Worm (Caenorhabditis elegans): ENCODE measurements around the gene Y82E9BR.22.

Gene Y82E9BR.22

DNA sequence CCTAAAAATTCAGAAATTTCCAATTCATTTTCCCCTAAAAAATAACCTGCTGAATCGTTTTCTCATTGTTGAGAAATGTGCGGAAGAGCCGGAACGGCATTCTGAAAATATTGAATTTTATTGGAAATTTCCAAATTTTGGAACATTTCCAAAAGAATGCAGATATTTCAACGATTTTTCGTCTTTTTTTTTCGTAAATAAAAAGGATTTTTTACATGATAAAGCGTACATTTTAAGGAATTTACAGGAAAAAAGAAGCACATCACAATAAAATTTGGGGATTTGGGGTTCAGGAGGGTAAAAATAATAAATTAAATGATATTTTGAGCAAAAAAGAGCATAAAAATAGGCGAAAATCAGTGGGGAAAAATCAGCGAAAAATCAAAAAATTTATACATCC lies at the start of gene Y82E9BR.22:
TSS of gene Y82E9BR.22 (minus strand) at position 101 of the 400 bp plus-strand sequence.
- TF ChIP-seq nhr-71 (tag; optimal IDR thresholded peaks at IDR 0.05) (no peak), tlp-1 (tag; optimal IDR thresholded peaks at IDR 0.05) (no peak), zip-4 (GFP tag; optimal IDR thresholded peaks at IDR 0.05) (no peak), mab-9 (GFP tag; IDR thresholded peaks at IDR 0.05) (no peak), pqm-1 (tag; optimal IDR thresholded peaks at IDR 0.05) (no peak), vab-15 (tag; optimal IDR thresholded peaks at IDR 0.05) (no peak), nhr-20 (tag; optimal IDR thresholded peaks at IDR 0.05) (no peak), elt-3 (tag; optimal IDR thresholded peaks at IDR 0.05) (no peak), dsc-1 (tag; optimal IDR thresholded peaks at IDR 0.05) (no peak), pag-3 (tag; optimal IDR thresholded peaks at IDR 0.05; ENCODE audit: borderline replicate concordance, insufficient read depth) (no peak), efl-1 (optimal IDR thresholded peaks at IDR 0.05) (no peak), efl-1 (GFP tag; optimal IDR thresholded peaks at IDR 0.05 in 1 of 2) (no peak)

DNA sequence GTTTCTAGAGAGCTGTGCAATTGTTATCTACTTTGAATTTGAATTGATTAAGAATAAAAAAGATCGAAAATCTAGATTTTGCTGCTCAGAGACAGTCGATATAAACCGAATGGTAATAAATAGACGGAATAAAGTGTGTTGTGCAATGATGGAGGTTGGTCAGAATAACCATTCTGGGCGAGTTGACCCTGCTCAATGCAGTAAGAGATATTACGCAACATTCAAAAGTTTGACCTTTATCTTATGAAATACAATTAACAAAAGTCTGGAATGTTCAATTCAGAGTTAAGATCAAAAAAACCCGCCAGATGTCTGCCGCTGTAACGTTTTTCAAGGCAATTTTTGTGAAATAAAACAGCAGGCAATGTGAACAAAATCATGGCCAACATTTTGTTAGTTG lies 47.8 kb upstream of the Y82E9BR.22 start:
- TF ChIP-seq C16A3.4 (tag; optimal IDR thresholded peaks at IDR 0.05) (no peak), elt-2 (tag; optimal IDR thresholded peaks at IDR 0.05) (no peak), blmp-1 (tag; optimal IDR thresholded peaks at IDR 0.05) (no peak), lin-39 (tag; optimal IDR thresholded peaks at IDR 0.05) (no peak), ets-5 (GFP tag; IDR thresholded peaks at IDR 0.05) (no peak), sup-37 (GFP tag; optimal IDR thresholded peaks at IDR 0.05) (no peak), fos-1 (tag; optimal IDR thresholded peaks at IDR 0.05) (no peak), hlh-17 (GFP tag; optimal IDR thresholded peaks at IDR 0.05; ENCODE audit: borderline replicate concordance) (no peak), lin-14 (GFP tag; optimal IDR thresholded peaks at IDR 0.05) (no peak), zag-1 (tag; optimal IDR thresholded peaks at IDR 0.05) (no peak), nhr-19 (GFP tag; conservative IDR thresholded peaks at IDR 0.05) (no peak)

DNA sequence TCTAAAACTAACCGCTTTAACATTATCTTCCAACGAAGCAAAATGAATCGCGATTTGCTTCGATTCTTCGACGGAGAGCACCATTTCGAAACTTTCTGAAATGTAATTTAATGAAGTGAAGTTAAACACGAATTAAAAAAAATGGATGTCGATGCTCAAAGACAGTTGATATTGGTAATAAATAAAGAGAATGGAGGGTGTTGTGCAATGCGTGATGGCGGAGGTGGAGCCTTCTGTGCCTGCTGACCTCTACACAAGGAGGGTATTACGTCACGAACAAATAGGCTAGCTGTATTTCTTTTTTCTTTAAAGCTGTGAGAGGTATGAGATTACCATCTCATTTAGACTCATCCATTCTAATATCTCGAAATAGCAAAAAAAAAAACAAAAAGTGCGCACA lies 46.6 kb upstream of the Y82E9BR.22 start, which contains the start of gene Y82E9BR.17:
TSS of gene Y82E9BR.17 (minus strand) at position 101 of the 400 bp plus-strand sequence.
- TF ChIP-seq pag-3 (tag; optimal IDR thresholded peaks at IDR 0.05; ENCODE audit: borderline replicate concordance, insufficient read depth) (no peak), isw-1 (GFP tag; IDR thresholded peaks at IDR 0.05) (no peak), ceh-82 (tag; optimal IDR thresholded peaks at IDR 0.05) (no peak), snpc-4 (tag; optimal IDR thresholded peaks at IDR 0.05) (no peak), hlh-4 (tag; optimal IDR thresholded peaks at IDR 0.05) (no peak), nhr-237 (tag; optimal IDR thresholded peaks at IDR 0.05) (no peak), ztf-11 (tag; optimal IDR thresholded peaks at IDR 0.05) (no peak), ets-5 (GFP tag; IDR thresholded peaks at IDR 0.05) (no peak), hpl-2 (GFP tag; optimal IDR thresholded peaks at IDR 0.05) (no peak), ama-1 (optimal IDR thresholded peaks at IDR 0.05) (no peak), unc-30 (tag; optimal IDR thresholded peaks at IDR 0.05) (no peak), nhr-19 (GFP tag; conservative IDR thresholded peaks at IDR 0.05) (no peak), ceh-8 (GFP tag; optimal IDR thresholded peaks at IDR 0.05) (no peak), nhr-20 (tag; optimal IDR thresholded peaks at IDR 0.05) (no peak), nhr-85 (tag) (no peak), nhr-12 (tag; optimal IDR thresholded peaks at IDR 0.05) (no peak), nhr-71 (tag; optimal IDR thresholded peaks at IDR 0.05) (no peak), sup-37 (GFP tag; optimal IDR thresholded peaks at IDR 0.05) (no peak), ztf-4 (tag; optimal IDR thresholded peaks at IDR 0.05) (no peak)

DNA sequence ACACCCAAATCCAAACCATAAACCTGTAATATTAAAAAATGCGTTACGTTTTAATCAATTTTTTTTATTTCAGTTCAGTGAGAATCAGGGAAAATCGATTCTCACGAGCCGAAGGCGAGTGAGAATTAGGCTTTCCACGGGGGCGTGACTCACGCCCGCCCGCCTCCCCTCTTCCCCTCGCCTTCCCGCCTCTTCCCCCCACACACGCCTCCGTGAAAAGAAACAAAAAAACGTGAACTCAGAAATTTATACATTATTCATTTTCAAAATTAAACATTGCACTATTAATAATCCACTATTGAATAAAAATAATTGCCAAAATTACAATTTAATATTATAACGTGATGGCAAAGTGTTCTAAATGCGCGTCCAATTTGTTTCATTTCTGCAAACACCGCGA lies 37.7 kb upstream of the Y82E9BR.22 start:
- TF ChIP-seq unc-30 (tag; optimal IDR thresholded peaks at IDR 0.05) (no peak), efl-3 (GFP tag; optimal IDR thresholded peaks at IDR 0.05) (no peak), nhr-20 (tag; optimal IDR thresholded peaks at IDR 0.05) (no peak), fkh-4 (tag; optimal IDR thresholded peaks at IDR 0.05; ENCODE audit: borderline replicate concordance) (no peak), swsn-7 (tag; optimal IDR thresholded peaks at IDR 0.05) (no peak), xbp-1 (tag; optimal IDR thresholded peaks at IDR 0.05) (no peak), irx-1 (tag; optimal IDR thresholded peaks at IDR 0.05) (no peak), mef-2 (tag; optimal IDR thresholded peaks at IDR 0.05) (no peak), nhr-28 (tag; optimal IDR thresholded peaks at IDR 0.05) (no peak), nhr-84 (tag; optimal IDR thresholded peaks at IDR 0.05) (no peak), nhr-76 (tag; optimal IDR thresholded peaks at IDR 0.05) (no peak), ces-1 (GFP tag; optimal IDR thresholded peaks at IDR 0.05) (no peak), dpl-1 (GFP tag; optimal IDR thresholded peaks at IDR 0.05) (no peak), hlh-4 (tag; optimal IDR thresholded peaks at IDR 0.05) (no peak), snu-23 (GFP tag; optimal IDR thresholded peaks at IDR 0.05) (no peak), unc-62 (GFP tag; optimal IDR thresholded peaks at IDR 0.05) (no peak), fkh-8 (tag; optimal IDR thresholded peaks at IDR 0.05) (no peak), vab-15 (tag; optimal IDR thresholded peaks at IDR 0.05) (no peak), ceh-8 (GFP tag; optimal IDR thresholded peaks at IDR 0.05) (no peak)
